Worm (Caenorhabditis elegans) whole organism, late embryonic: Measurements from ENCODE around the gene C03E10.1.

Experiments used
- C08G9.2 ChIP-seq: sonication (generic microtip); optimal IDR thresholded peaks from 2 replicates; lab custom pipeline; 2016; ENCODE audit warnings: mild to moderate bottlenecking, missing genetic modification characterization, moderate library complexity, missing compliant biosample characterization
- K09A11.1 ChIP-seq: sonication (generic microtip); optimal IDR thresholded peaks from 2 replicates; lab custom pipeline; 2017; ENCODE audit warnings: antibody characterized with exemption, mild to moderate bottlenecking, missing genetic modification characterization, missing compliant biosample characterization; ENCODE audit not compliant: insufficient read depth
- Y22D7AL.16 ChIP-seq: sonication (generic microtip); optimal IDR thresholded peaks from 2 replicates; lab custom pipeline; 2016; ENCODE audit warnings: missing genetic modification characterization, missing compliant biosample characterization
- ceh-14 ChIP-seq: sonication (generic microtip); optimal IDR thresholded peaks from 2 replicates; lab custom pipeline; 2016; ENCODE audit warnings: missing genotype, missing genetic modification characterization, missing compliant biosample characterization
- ceh-18 ChIP-seq: sonication (generic microtip); optimal IDR thresholded peaks from 2 replicates; lab custom pipeline; 2016; ENCODE audit warnings: missing genetic modification characterization, missing compliant biosample characterization
- ceh-22 ChIP-seq: sonication (generic microtip); optimal IDR thresholded peaks from 2 replicates; lab custom pipeline; 2017; ENCODE audit warnings: missing biosample characterization, missing genetic modification characterization
- ceh-30 ChIP-seq: fragments of 150-350 bp; optimal IDR thresholded peaks from 2 replicates; lab custom pipeline; 2014; ENCODE audit warnings: missing biosample characterization, missing genetic modification characterization
- ceh-34 ChIP-seq: sonication (generic microtip); optimal IDR thresholded peaks from 2 replicates; lab custom pipeline; 2016; ENCODE audit warnings: mild to moderate bottlenecking, missing genetic modification characterization, missing compliant biosample characterization
- ceh-48 ChIP-seq: sonication (generic microtip); optimal IDR thresholded peaks from 2 replicates; lab custom pipeline; 2016; ENCODE audit warnings: missing genetic modification characterization, inconsistent platforms, missing compliant biosample characterization
- elt-2 ChIP-seq: sonication (generic microtip); optimal IDR thresholded peaks from 2 replicates; lab custom pipeline; 2016; ENCODE audit warnings: missing genetic modification reagents, missing genetic modification characterization, missing compliant biosample characterization
- elt-4 ChIP-seq: sonication (generic microtip); optimal IDR thresholded peaks from 2 replicates; lab custom pipeline; 2016; ENCODE audit warnings: missing genetic modification characterization, missing compliant biosample characterization
- eyg-1 ChIP-seq: sonication (generic microtip); optimal IDR thresholded peaks from 2 replicates; lab custom pipeline; 2016; ENCODE audit warnings: missing genotype, missing genetic modification characterization, missing compliant biosample characterization
- fkh-10 ChIP-seq: fragments of 150-350 bp; optimal IDR thresholded peaks from 2 replicates; lab custom pipeline; 2014; ENCODE audit warnings: missing biosample characterization, missing genetic modification reagents, missing genetic modification characterization
- fkh-6 ChIP-seq: sonication (generic microtip); optimal IDR thresholded peaks from 2 replicates; lab custom pipeline; 2016; ENCODE audit warnings: missing genetic modification characterization, missing compliant biosample characterization
- gmeb-2 ChIP-seq: sonication (generic microtip); optimal IDR thresholded peaks from 2 replicates; lab custom pipeline; 2016; ENCODE audit warnings: missing genetic modification characterization, inconsistent platforms, missing compliant biosample characterization
- hlh-13 ChIP-seq: fragments of 200-800 bp; sonication (Bioruptor generic); optimal IDR thresholded peaks from 2 replicates; lab custom pipeline; 2018; ENCODE audit warnings: mild to moderate bottlenecking, missing genetic modification characterization, missing compliant biosample characterization
- hlh-15 ChIP-seq: sonication (generic microtip); optimal IDR thresholded peaks from 2 replicates; lab custom pipeline; 2016; ENCODE audit warnings: missing genetic modification characterization, missing compliant biosample characterization
- hlh-6 ChIP-seq: sonication (generic microtip); optimal IDR thresholded peaks from 2 replicates; lab custom pipeline; 2016; ENCODE audit warnings: missing genotype, missing genetic modification characterization, missing compliant biosample characterization
- hlh-8 ChIP-seq: sonication (generic microtip); optimal IDR thresholded peaks from 2 replicates; lab custom pipeline; 2016; ENCODE audit warnings: missing genotype, missing genetic modification characterization, missing compliant biosample characterization
- lim-6 ChIP-seq: sonication (generic microtip); optimal IDR thresholded peaks from 2 replicates; lab custom pipeline; 2016; ENCODE audit warnings: missing genetic modification characterization, missing compliant biosample characterization
- madf-2 ChIP-seq: sonication (generic microtip); optimal IDR thresholded peaks from 2 replicates; lab custom pipeline; 2017; ENCODE audit warnings: missing genetic modification characterization, missing compliant biosample characterization
- nfya-1 ChIP-seq: sonication (generic microtip); optimal IDR thresholded peaks from 2 replicates; lab custom pipeline; 2017; ENCODE audit warnings: missing genetic modification characterization, mild to moderate bottlenecking, missing compliant biosample characterization, antibody characterized with exemption, moderate library complexity
- nhr-232 ChIP-seq: sonication (generic microtip); optimal IDR thresholded peaks from 2 replicates; lab custom pipeline; 2016; ENCODE audit warnings: missing genetic modification characterization, missing compliant biosample characterization
- npax-4 ChIP-seq: sonication (generic microtip); optimal IDR thresholded peaks from 2 replicates; lab custom pipeline; 2016; ENCODE audit warnings: missing genetic modification characterization, missing compliant biosample characterization
- pag-3 ChIP-seq: sonication (generic microtip); optimal IDR thresholded peaks from 2 replicates; lab custom pipeline; 2016; ENCODE audit warnings: missing compliant biosample characterization, missing genetic modification characterization, borderline replicate concordance
- pat-9 ChIP-seq: fragments of 200-800 bp; sonication (Bioruptor generic); optimal IDR thresholded peaks from 2 replicates; lab custom pipeline; 2018; ENCODE audit warnings: mild to moderate bottlenecking, missing genetic modification characterization, moderate library complexity, missing compliant biosample characterization
- pros-1 ChIP-seq: fragments of 150-350 bp; optimal IDR thresholded peaks from 2 replicates; lab custom pipeline; 2014; ENCODE audit warnings: missing biosample characterization, missing genetic modification reagents, missing genetic modification characterization
- ref-2 ChIP-seq: sonication (generic microtip); optimal IDR thresholded peaks from 2 replicates; lab custom pipeline; 2016; ENCODE audit warnings: missing genetic modification characterization, missing compliant biosample characterization
- rnt-1 ChIP-seq: sonication (generic microtip); optimal IDR thresholded peaks from 2 replicates; lab custom pipeline; 2016; ENCODE audit warnings: missing genetic modification characterization, missing compliant biosample characterization
- sox-2 ChIP-seq: fragments of 200-800 bp; sonication (Bioruptor generic); IDR thresholded peaks from 2 replicates; pipeline ENCODE4 v1.3.6; 2022; ENCODE audit warnings: missing genetic modification reagents, missing genetic modification characterization, missing compliant biosample characterization
- tbx-2 ChIP-seq: sonication (generic microtip); optimal IDR thresholded peaks from 2 replicates; lab custom pipeline; 2016; ENCODE audit warnings: missing genetic modification characterization, missing compliant biosample characterization
- tbx-7 ChIP-seq: sonication (generic microtip); optimal IDR thresholded peaks from 2 replicates; lab custom pipeline; 2016; ENCODE audit warnings: missing genotype, missing genetic modification characterization, missing compliant biosample characterization
- ttx-3 ChIP-seq: sonication (generic microtip); optimal IDR thresholded peaks from 2 replicates; lab custom pipeline; 2016; ENCODE audit warnings: missing genetic modification reagents, missing genetic modification characterization, missing compliant biosample characterization
- unc-42 ChIP-seq: sonication (generic microtip); optimal IDR thresholded peaks from 2 replicates; lab custom pipeline; 2016; ENCODE audit warnings: missing genotype, missing genetic modification characterization, missing compliant biosample characterization
- unc-55 ChIP-seq: sonication (generic microtip); optimal IDR thresholded peaks from 2 replicates; lab custom pipeline; 2017; ENCODE audit warnings: missing biosample characterization, missing genetic modification reagents, missing genetic modification characterization
- unc-86 ChIP-seq: sonication (generic microtip); optimal IDR thresholded peaks from 2 replicates; lab custom pipeline; 2016; ENCODE audit warnings: missing genetic modification characterization, missing compliant biosample characterization
- zip-5 ChIP-seq: sonication (generic microtip); optimal IDR thresholded peaks from 2 replicates; lab custom pipeline; 2016; ENCODE audit warnings: missing genetic modification characterization, missing compliant biosample characterization
- ztf-16 ChIP-seq: sonication (generic microtip); optimal IDR thresholded peaks from 2 replicates; lab custom pipeline; 2017; ENCODE audit warnings: missing genetic modification characterization, missing compliant biosample characterization

C03E10.1 gene

DNA sequence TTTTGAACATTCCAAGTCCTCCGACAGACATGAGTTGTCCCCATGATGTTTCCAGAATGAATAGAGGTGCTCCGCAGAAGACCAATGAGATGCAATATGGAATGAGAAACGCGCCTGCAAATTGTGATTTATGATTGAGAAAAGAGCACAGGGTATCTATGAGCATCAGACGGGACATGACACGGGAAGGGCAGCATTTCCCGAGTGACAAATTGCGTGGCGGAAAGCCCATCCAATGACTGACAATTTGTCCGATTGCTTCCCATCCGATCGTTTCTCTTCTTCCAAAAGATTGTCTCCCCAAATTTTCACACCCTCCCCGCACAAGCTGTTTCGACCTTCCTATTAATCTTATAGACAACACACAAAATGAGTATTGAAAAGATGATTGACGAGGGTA, 16.8 kb downstream of the C03E10.1 start:
- TF ChIP-seq ceh-18 (tag; lab: Kevin White, UChicago) (peak; percentile 83), npax-4 (tag; lab: Kevin White, UChicago) (no peak), nfya-1 (tag; lab: Kevin White, UChicago) (peak; percentile 6), unc-55 (GFP tag; lab: Kevin White, UChicago) (peak; percentile 95), rnt-1 (tag; lab: Kevin White, UChicago) (peak; percentile 75)

DNA sequence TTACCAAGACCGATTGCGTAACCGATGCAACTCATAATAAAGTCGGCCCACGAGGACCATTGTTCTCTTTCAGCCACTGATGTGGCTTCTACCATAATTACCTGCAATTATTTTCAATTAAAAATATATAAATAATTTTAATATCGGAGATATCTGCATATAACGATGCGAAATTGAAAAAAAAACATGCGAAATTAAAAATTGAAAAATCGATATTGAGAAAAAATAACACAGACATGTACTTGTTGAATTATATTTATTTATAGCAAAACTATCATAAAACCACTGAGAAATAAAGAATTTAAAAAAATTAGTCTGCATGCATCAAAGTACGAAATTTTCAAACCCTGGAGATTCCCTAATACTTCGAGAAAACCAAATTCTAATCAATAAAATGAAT, 17.4 kb downstream of the C03E10.1 start, which contains the start of gene snf-11:
Gene snf-11, minus strand, starts transcription at position 101 of the 400 bp plus-strand sequence.
- TF ChIP-seq pag-3 (no peak), pros-1 (tag; lab: Kevin White, UChicago) (no peak), nfya-1 (tag; lab: Kevin White, UChicago) (no peak), fkh-10 (no peak), Y22D7AL.16 (tag; lab: Kevin White, UChicago) (no peak), madf-2 (tag; lab: Kevin White, UChicago) (no peak), gmeb-2 (tag; lab: Kevin White, UChicago) (no peak), unc-42 (tag; lab: Kevin White, UChicago) (no peak), unc-86 (tag; lab: Kevin White, UChicago) (no peak), zip-5 (tag; lab: Kevin White, UChicago) (no peak), nhr-232 (tag; lab: Kevin White, UChicago) (no peak)

DNA sequence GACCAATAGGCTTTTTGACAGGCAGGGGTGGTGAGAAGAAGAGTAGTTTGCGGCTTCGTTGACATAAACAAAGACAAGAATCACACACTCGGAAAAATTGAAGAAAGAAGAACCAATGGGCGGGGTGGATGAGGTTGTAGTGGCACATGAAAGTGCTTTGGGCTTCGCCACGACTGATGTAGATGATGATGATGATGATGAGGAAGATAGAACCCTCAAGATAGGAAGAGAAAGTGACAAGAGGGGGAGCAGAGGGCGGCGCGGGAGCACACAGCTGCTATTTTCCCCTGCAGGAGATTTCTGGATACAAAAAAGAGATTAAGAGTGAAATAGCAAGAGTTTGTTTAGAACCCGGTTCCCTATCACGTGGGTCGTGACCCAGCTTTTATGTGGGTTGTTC, 17.9 kb downstream of the C03E10.1 start:
- TF ChIP-seq rnt-1 (tag; lab: Kevin White, UChicago) (peak; percentile 66), pat-9 (tag; lab: Kevin White, UChicago) (peak; percentile 19), ceh-34 (tag; lab: Kevin White, UChicago) (peak; percentile 6), nfya-1 (tag; lab: Kevin White, UChicago) (peak; percentile 59), ceh-18 (tag; lab: Kevin White, UChicago) (peak; percentile 85), hlh-13 (GFP tag; lab: Kevin White, UChicago) (no peak), hlh-6 (tag; lab: Kevin White, UChicago) (peak; percentile 15), unc-55 (GFP tag; lab: Kevin White, UChicago) (peak; percentile 55), gmeb-2 (tag; lab: Kevin White, UChicago) (no peak)

DNA sequence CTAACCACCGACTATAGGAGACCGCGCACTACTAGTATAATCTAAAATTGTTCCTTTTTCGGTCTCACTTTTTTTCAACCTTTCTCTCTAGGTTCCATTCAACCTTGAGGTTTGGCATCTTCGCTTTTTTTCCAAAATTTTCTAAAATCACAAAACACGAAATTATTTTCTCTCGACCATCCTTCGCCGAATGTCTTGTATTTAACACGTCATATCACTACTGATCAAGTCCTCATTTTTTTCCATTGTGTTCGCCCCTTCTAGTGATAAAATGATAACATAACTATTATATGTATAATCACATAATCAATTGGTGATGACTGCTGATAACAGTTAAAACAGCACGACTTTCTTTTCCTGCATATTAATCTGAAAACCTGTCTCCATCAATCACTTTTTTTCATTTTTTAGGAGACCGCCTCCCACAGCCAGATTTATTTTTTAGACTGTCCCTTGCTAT, 20.1 kb downstream of the C03E10.1 start, which contains the start of gene T03F7.7:
Gene T03F7.7, plus strand, starts transcription at position 410 of the 460 bp plus-strand sequence.
- TF ChIP-seq hlh-15 (tag; lab: Kevin White, UChicago) (no peak), elt-2 (tag; lab: Kevin White, UChicago) (peak; percentile 95)

DNA sequence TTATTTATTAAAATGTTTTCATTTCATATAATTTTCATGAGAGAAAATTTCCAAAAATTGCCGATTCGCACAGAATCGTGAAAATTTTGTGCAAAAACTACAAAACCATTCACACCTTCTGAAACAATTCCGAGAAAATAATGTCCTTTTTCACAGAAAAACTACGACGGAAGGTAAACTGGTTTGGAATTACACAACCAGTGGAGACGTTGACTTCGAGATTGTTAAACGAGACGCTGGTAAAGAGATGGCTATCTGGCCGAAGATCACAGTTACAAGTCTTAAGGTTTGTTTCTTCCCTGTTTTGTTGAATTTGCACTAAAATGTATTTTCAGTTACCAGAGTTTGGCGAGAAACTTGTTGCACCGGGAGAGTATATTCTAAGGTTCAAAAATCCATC, 21.9 kb downstream of the C03E10.1 start:
- TF ChIP-seq lim-6 (no peak), eyg-1 (tag; lab: Kevin White, UChicago) (no peak), elt-4 (tag; lab: Kevin White, UChicago) (no peak), zip-5 (tag; lab: Kevin White, UChicago) (no peak), pros-1 (tag; lab: Kevin White, UChicago) (no peak), ztf-16 (tag; lab: Kevin White, UChicago) (no peak), ceh-48 (no peak), npax-4 (tag; lab: Kevin White, UChicago) (no peak), nfya-1 (tag; lab: Kevin White, UChicago) (no peak), ceh-14 (no peak), ceh-30 (tag; lab: Kevin White, UChicago) (no peak), tbx-2 (tag; lab: Kevin White, UChicago) (no peak)

DNA sequence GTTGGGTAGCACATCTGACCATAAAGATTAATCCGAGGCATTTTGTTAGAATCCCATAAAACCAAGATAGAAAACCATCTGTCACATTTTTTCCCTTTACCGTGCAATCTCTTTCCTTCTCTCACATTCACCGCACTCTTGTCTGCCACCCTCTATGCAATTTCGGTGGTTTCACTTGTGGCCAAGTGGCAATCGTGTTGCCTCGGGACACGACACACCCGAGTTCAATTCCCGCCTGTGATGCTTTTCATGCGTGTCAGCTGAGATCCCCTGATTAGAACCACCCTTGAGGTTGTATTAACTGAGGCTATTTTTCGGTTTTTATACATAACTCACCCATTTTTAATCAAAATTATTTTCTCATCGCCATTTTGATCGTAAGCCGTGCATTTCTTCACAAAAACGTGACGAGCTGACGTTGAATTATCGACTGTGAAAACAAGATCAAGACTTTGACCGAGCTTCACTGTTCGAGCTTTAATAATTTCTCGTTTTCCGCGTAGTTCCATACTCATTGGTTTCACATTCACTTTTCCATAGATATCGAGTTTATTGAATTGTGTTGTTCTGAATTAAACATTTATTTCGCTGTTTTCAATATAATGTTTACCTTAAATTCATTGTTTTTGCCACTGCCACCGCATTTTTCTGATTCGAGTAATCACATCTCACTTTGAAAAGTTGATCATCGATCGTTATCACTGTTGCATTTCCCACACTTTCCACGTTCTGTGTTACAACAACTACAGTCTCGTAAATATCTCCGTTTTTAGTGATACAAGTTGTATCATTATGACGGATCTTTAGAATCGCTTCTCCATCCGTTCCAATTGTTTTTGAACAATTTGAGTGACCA, 23.3 kb downstream of the C03E10.1 start:
- peak; percentile 97 for TF ChIP-seq ceh-22 (tag; lab: Kevin White, UChicago)
- TF ChIP-seq tbx-7 (tag; lab: Kevin White, UChicago): peak; percentile 77
- peak; percentile 100 for TF ChIP-seq elt-2 (tag; lab: Kevin White, UChicago)
- peak; percentile 99 for TF ChIP-seq ttx-3 (tag; lab: Kevin White, UChicago)
- TF ChIP-seq fkh-6 (tag; lab: Kevin White, UChicago): peak; percentile 96
- TF ChIP-seq hlh-8: peak; percentile 97
- TF ChIP-seq sox-2 (GFP tag; lab: Robert Waterston, UW): peak; percentile 98
- TF ChIP-seq hlh-15 (tag; lab: Kevin White, UChicago): peak; percentile 98
- TF ChIP-seq fkh-10: peak; percentile 85
- peak; percentile 97 for TF ChIP-seq ref-2
- peak; percentile 90 for TF ChIP-seq zip-5 (tag; lab: Kevin White, UChicago)
- peak; percentile 98 for TF ChIP-seq unc-86 (tag; lab: Kevin White, UChicago)
- TF ChIP-seq hlh-13 (GFP tag; lab: Kevin White, UChicago): peak; percentile 99
- TF ChIP-seq K09A11.1 (tag; lab: Kevin White, UChicago): peak; percentile 98
- TF ChIP-seq C08G9.2 (tag; lab: Kevin White, UChicago): peak; percentile 99
- peak; percentile 97 for TF ChIP-seq ztf-16 (tag; lab: Kevin White, UChicago)
